Worm (Caenorhabditis elegans) whole organism, L3 larva: ENCODE measurements around the gene asp-19.
"Not testable (repeated sequence)": the region's sequence is repeated elsewhere in the genome, so short reads cannot be mapped to it uniquely, and the experiment has no call there.

ENCODE experiments used
- ama-1 ChIP-seq: fragments of 150-350 bp; optimal IDR thresholded peaks from 2 replicates; lab custom pipeline; 2018
- ceh-16 ChIP-seq: sonication (generic microtip); optimal IDR thresholded peaks from 2 replicates; lab custom pipeline; 2017; ENCODE audit warnings: missing biosample characterization, missing genetic modification characterization
- egl-5 ChIP-seq: fragments of 150-350 bp; optimal IDR thresholded peaks from 2 replicates; lab custom pipeline; 2017; ENCODE audit warnings: missing biosample characterization, missing genetic modification reagents, missing genetic modification characterization, inconsistent platforms
- elt-1 ChIP-seq: fragments of 150-350 bp; optimal IDR thresholded peaks from 2 replicates; lab custom pipeline; 2014; ENCODE audit warnings: missing biosample characterization, missing genetic modification characterization
- eor-1 ChIP-seq, 2 experiments: fragments of 150-350 bp; optimal IDR thresholded peaks; 2 replicates each; lab custom pipeline; 2014 to 2018; ENCODE audit warnings: missing biosample characterization in 2 of 2, missing genetic modification characterization in 2 of 2
- fkh-10 ChIP-seq: sonication (generic microtip); optimal IDR thresholded peaks from 2 replicates; lab custom pipeline; 2017; ENCODE audit warnings: missing biosample characterization, missing genetic modification reagents, missing genetic modification characterization
- fkh-2 ChIP-seq: fragments of 150-350 bp; optimal IDR thresholded peaks from 2 replicates; lab custom pipeline; 2014; ENCODE audit warnings: missing biosample characterization, missing genetic modification reagents, missing genetic modification characterization
- fos-1 ChIP-seq: fragments of 150-350 bp; optimal IDR thresholded peaks from 2 replicates; lab custom pipeline; 2014; ENCODE audit warnings: missing biosample characterization, missing genetic modification characterization
- hmg-11 ChIP-seq: sonication (generic microtip); optimal IDR thresholded peaks from 2 replicates; lab custom pipeline; 2016; ENCODE audit warnings: missing genetic modification characterization, missing compliant biosample characterization
- jun-1 ChIP-seq: fragments of 150-350 bp; optimal IDR thresholded peaks from 2 replicates; lab custom pipeline; 2014; ENCODE audit warnings: missing biosample characterization, missing genetic modification reagents, missing genetic modification characterization
- lin-15B ChIP-seq: fragments of 150-350 bp; optimal IDR thresholded peaks from 2 replicates; lab custom pipeline; 2014; ENCODE audit warnings: missing biosample characterization, missing genetic modification characterization
- lsy-12 ChIP-seq: sonication (generic microtip); optimal IDR thresholded peaks from 2 replicates; lab custom pipeline; 2016; ENCODE audit warnings: mild to moderate bottlenecking, missing genetic modification characterization, missing compliant biosample characterization
- mdl-1 ChIP-seq: fragments of 150-350 bp; optimal IDR thresholded peaks from 2 replicates; lab custom pipeline; 2014; ENCODE audit warnings: missing biosample characterization, missing genetic modification characterization
- mml-1 ChIP-seq: fragments of 150-350 bp; sonication (generic microtip); optimal IDR thresholded peaks from 3 replicates; lab custom pipeline; 2014; ENCODE audit warnings: missing biosample characterization, missing genetic modification characterization
- nfya-1 ChIP-seq: sonication (generic microtip); optimal IDR thresholded peaks from 2 replicates; lab custom pipeline; 2017; ENCODE audit warnings: missing genetic modification characterization, mild to moderate bottlenecking, missing compliant biosample characterization, antibody characterized with exemption, moderate library complexity; ENCODE audit not compliant: insufficient read depth
- nhr-23 ChIP-seq: fragments of 150-350 bp; optimal IDR thresholded peaks from 2 replicates; lab custom pipeline; 2014; ENCODE audit warnings: missing biosample characterization, missing genetic modification reagents, missing genetic modification characterization
- nhr-237 ChIP-seq: fragments of 150-350 bp; optimal IDR thresholded peaks from 2 replicates; lab custom pipeline; 2014; ENCODE audit warnings: missing biosample characterization, missing genetic modification characterization
- nhr-25 ChIP-seq: sonication (generic microtip); optimal IDR thresholded peaks from 2 replicates; lab custom pipeline; 2017; ENCODE audit warnings: missing biosample characterization, missing genetic modification characterization
- nhr-43 ChIP-seq: sonication (generic microtip); optimal IDR thresholded peaks from 2 replicates; lab custom pipeline; 2016; ENCODE audit warnings: mild to moderate bottlenecking, missing genetic modification characterization, missing compliant biosample characterization; ENCODE audit not compliant: poor library complexity, severe bottlenecking
- nhr-67 ChIP-seq: fragments of 150-350 bp; optimal IDR thresholded peaks from 2 replicates; lab custom pipeline; 2014; ENCODE audit warnings: missing biosample characterization, missing genetic modification characterization
- nhr-76 ChIP-seq: fragments of 150-350 bp; sonication (generic microtip); optimal IDR thresholded peaks from 5 replicates; lab custom pipeline; 2014; ENCODE audit warnings: missing biosample characterization, missing genetic modification characterization
- nhr-77 ChIP-seq: fragments of 150-350 bp; optimal IDR thresholded peaks from 2 replicates; lab custom pipeline; 2014; ENCODE audit warnings: missing biosample characterization, missing genetic modification characterization
- pha-4 ChIP-seq: fragments of 150-350 bp; optimal IDR thresholded peaks from 2 replicates; lab custom pipeline; 2014; ENCODE audit warnings: missing biosample characterization, missing genetic modification reagents, missing genetic modification characterization
- snpc-4 ChIP-seq: fragments of 150-350 bp; optimal IDR thresholded peaks from 2 replicates; lab custom pipeline; 2014; ENCODE audit warnings: missing biosample characterization, missing genetic modification characterization
- tbx-2 ChIP-seq: sonication (generic microtip); optimal IDR thresholded peaks from 2 replicates; lab custom pipeline; 2016; ENCODE audit warnings: mild to moderate bottlenecking, missing genetic modification characterization, missing compliant biosample characterization
- unc-39 ChIP-seq: sonication (generic microtip); optimal IDR thresholded peaks from 4 replicates; lab custom pipeline; 2017; ENCODE audit warnings: missing biosample characterization, missing genetic modification characterization
- unc-62 ChIP-seq: fragments of 150-350 bp; sonication (generic microtip); optimal IDR thresholded peaks from 4 replicates; lab custom pipeline; 2014; ENCODE audit warnings: missing biosample characterization, missing genetic modification reagents, missing genetic modification characterization
- zag-1 ChIP-seq: fragments of 150-350 bp; optimal IDR thresholded peaks from 2 replicates; lab custom pipeline; 2014; ENCODE audit warnings: missing biosample characterization, missing genetic modification characterization
- ztf-4 ChIP-seq: fragments of 150-350 bp; optimal IDR thresholded peaks from 2 replicates; lab custom pipeline; 2014; ENCODE audit warnings: missing biosample characterization, missing genetic modification characterization

asp-19 gene

ce11 chrV:18770623-18771022 is 41.4 kb upstream of the asp-19 start, which contains the start of gene clec-255:
Gene clec-255 (minus strand): TSS chrV:18770723.
- TF ChIP-seq egl-5 (tag; lab: Kevin White, UChicago) (no peak), nfya-1 (tag; lab: Kevin White, UChicago) (no peak), nhr-76 (tag; lab: Kevin White, UChicago) (no peak), nhr-23 (tag; lab: Kevin White, UChicago) (no peak), elt-1 (no peak), nhr-77 (no peak), eor-1 (tag; optimal IDR thresholded peaks at IDR 0.05; lab: Kevin White, UChicago) (no peak), jun-1 (tag; lab: Kevin White, UChicago) (no peak), nhr-25 (no peak)

ce11 chrV:18769902-18770301 is 40.7 kb upstream of the asp-19 start:
- no peak for TF ChIP-seq fos-1 (tag; lab: Kevin White, UChicago)
- TF ChIP-seq unc-39 (tag; lab: Kevin White, UChicago) = no peak
- no peak for TF ChIP-seq lsy-12
- no peak for TF ChIP-seq elt-1
- TF ChIP-seq snpc-4 = no peak
- no peak for TF ChIP-seq ceh-16 (tag; lab: Kevin White, UChicago)
- TF ChIP-seq fkh-2 (tag; lab: Kevin White, UChicago) = no peak
- TF ChIP-seq nhr-237 (tag; lab: Kevin White, UChicago) = no peak
- no peak for TF ChIP-seq ztf-4 (tag; lab: Kevin White, UChicago)
- no peak for TF ChIP-seq fkh-10 (GFP tag; lab: Kevin White, UChicago)
- TF ChIP-seq egl-5 (tag; lab: Kevin White, UChicago) = no peak
- TF ChIP-seq mdl-1 = no peak
- TF ChIP-seq, all 47 proteins: peak for 0

- TF ChIP-seq elt-1; pha-4 (tag; lab: Kevin White, UChicago); ama-1 (lab: Kevin White, UChicago): not testable (repeated sequence)
- TF ChIP-seq, all 47 proteins: peak for 0; not testable (repeated sequence) for 47
These were observed 32.9 kb upstream of the asp-19 start, which contains the start of gene F11D11.22 for ce11 chrV:18762044-18762443. Gene F11D11.22 (plus strand): TSS chrV:18762344.

ce11 chrV:18761078-18761477 is 31.9 kb upstream of the asp-19 start, which contains the start of gene F11D11.4:
Gene F11D11.4 (plus strand): TSS chrV:18761378.
- TF ChIP-seq nhr-237 (tag; lab: Kevin White, UChicago) = no peak
- TF ChIP-seq ztf-4 (tag; lab: Kevin White, UChicago) = no peak
- TF ChIP-seq nhr-67 (tag; lab: Kevin White, UChicago) = no peak
- TF ChIP-seq nhr-43 (tag; lab: Kevin White, UChicago) = no peak
- TF ChIP-seq lin-15B = no peak

ce11 chrV:18760174-18760573 is 31.0 kb upstream of the asp-19 start, which contains the start of gene F11D11.3:
Gene F11D11.3 (minus strand): TSS chrV:18760274.
- TF ChIP-seq zag-1 (no peak), snpc-4 (no peak), nhr-23 (tag; lab: Kevin White, UChicago) (no peak)

- not testable (repeated sequence) for TF ChIP-seq unc-39 (tag; lab: Kevin White, UChicago); ama-1 (lab: Kevin White, UChicago); nhr-43 (tag; lab: Kevin White, UChicago)
These were observed 25.2 kb upstream of the asp-19 start, which contains the start of gene clec-254 for ce11 chrV:18754328-18754727. Gene clec-254 (minus strand): TSS chrV:18754428.

- TF ChIP-seq lsy-12 (no peak), hmg-11 (tag; lab: Kevin White, UChicago) (no peak), egl-5 (tag; lab: Kevin White, UChicago) (no peak), mml-1 (tag; lab: Kevin White, UChicago) (no peak), unc-62 (no peak), tbx-2 (tag; lab: Kevin White, UChicago) (no peak)
These were observed 23.9 kb upstream of the asp-19 start, which contains the start of gene F11D11.6 for ce11 chrV:18753036-18753435. Gene F11D11.6 (minus strand): TSS chrV:18753136.
